Fruit fly (Drosophila melanogaster) ovary, adult (tissue): Measurements from ENCODE around the gene CG5149.

Source experiments
- CG17801 ChIP-seq: fragments of 200-800 bp; optimal IDR thresholded peaks from 2 replicates; lab custom pipeline; 2019; ENCODE audit warnings: missing biosample characterization, mild to moderate bottlenecking, missing genetic modification characterization, moderate library complexity; ENCODE audit not compliant: partially characterized antibody

Gene CG5149

DNA sequence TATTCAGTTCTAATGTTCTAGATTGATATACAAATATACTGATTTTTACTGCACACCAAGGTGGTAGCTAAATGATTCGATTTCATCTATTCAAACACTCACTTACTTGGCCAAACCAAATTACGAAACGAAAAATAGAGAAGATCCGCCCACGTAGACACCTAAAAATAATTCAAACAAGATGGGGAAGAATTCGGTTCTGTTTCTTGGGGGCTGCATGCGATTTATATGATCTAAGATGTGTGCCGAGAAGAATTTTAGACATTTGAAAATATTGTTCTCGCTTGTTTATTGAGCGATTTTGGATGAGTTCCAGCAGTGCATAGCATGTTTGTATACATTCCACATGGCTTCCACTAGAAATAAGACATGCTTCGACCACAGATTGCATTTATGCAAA lies 19.6 kb upstream of the CG5149 start:
- no peak for TF ChIP-seq CG17801

DNA sequence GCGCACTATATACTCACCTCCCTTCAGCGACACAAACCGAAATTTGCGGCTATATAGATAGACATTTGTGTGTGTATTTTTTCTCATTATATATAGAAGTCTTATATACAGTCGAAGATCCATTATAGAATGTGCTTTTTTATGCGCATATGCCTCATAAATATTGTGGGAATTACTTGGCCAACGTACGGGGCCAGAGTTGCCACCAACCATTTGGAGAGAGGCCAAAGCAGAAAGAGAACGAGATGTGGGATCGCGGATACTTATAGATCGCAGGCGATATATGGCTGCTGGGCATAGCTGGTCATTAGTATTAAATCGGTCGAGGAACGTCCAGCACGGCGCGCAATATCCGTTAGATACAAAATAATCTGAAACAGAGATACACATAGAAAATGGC lies 16.9 kb upstream of the CG5149 start, which contains the start of gene CG5177:
Gene CG5177 (plus strand): TSS at position 305 of the 400 bp plus-strand sequence.
- TF ChIP-seq CG17801 = no peak

DNA sequence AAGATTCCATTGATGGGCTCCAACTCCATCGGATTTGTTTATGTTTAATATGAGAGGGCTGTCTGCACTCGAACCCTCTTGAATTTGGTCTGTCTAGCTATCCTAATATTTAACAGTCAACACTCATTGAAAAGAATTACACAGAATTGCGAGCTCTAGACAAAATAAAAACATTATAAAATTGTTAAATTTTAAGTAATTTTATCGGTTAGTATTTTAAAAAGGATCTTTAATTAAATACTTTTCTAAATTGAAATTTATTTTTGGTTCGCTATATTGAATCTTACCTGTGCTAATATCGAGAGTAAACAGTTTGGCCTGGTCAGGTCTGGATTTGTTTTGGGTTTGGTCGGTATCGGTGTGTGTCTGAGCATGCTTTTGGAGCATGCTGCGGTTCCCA lies 13.6 kb upstream of the CG5149 start:
- no peak for TF ChIP-seq CG17801

- no peak for TF ChIP-seq CG17801
These were observed 13.0 kb upstream of the CG5149 start, which contains the start of gene CG5171 for dm6 chr2L:7401025-7401424. TSS of gene CG5171 (plus strand) at chr2L:7401335.

- no peak for TF ChIP-seq CG17801
These were observed 10.5 kb upstream of the CG5149 start, which contains the start of gene CG5160 for dm6 chr2L:7398528-7398927. TSS of gene CG5160 (minus strand) at chr2L:7398750.

DNA sequence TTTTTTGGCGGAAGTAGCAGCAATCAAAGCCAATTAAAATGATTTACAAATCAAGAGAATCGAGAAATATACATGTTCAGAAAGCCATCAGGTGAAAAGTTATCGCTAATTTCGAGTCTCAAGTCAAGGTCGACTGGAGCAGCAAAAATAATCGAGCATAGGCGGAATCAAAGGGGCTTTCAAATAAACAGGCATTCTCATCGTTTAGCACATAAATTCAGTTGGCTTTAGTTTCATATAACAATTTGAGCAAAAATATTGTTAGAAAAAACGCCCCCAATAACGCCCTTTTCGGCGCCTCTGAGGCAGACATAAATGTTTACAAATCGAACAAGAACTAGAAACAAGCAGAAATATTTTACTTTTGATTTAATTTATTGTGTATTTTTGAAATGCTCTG lies 9.7 kb upstream of the CG5149 start:
- no peak for TF ChIP-seq CG17801

DNA sequence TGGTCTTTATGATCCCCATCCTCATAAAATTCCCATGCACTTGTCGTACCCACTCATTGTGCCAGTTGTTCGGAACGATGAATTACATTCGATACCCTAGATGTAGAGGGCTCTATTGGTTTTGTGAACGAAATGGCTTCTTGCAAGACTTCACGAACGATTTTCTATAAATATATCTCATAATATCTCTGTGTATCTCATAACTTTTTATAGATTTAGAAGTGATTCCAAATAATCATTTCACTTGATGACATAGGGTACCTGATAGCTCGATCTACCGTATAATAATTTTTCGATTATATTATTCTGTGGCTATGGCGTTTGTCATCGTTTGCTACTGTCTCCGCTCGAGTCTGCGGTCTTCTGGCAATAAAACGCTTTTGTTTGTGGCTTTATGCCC lies 8.9 kb upstream of the CG5149 start:
- TF ChIP-seq CG17801 = no peak

DNA sequence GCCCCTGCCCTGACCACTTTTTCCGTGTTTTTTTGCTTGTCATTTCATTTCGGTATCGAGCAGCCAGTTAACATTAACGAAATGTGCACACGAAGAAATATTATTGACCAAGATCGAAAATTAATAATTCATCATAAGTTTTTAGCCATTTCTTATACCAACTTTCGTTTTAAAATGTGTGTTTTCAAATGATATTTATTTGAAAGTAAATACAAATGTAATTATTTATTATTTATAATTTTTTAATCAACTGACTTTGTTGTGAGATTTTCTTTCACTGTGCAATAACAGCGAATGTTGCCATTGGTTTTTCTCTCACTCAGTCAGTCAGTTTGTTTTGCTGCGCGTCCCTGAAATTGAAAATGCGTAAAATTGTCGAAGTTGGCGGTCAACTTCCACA lies 7.8 kb upstream of the CG5149 start:
- TF ChIP-seq CG17801 = peak; percentile 65

- peak; percentile 42 for TF ChIP-seq CG17801
These were observed 1.3 kb downstream of the CG5149 start for dm6 chr2L:7386555-7387420.

DNA sequence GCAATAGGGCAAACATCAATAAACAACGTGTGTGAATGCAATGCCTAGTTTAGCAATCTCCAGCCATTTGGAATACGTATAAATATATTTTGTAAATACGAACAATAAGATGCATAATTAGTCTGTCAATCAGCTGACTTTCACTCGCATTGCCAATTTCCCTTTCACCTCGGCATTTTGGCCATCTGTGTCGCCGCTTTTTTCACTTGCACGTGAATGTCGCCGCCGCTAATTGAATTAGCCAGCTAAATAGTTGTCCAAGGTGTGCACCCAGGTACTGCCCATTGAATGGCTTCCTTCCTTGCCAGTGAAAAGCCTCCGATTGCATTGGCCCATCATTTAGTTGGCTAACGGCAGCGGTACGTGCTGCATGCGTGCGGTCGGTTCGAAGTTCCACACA lies 10.7 kb downstream of the CG5149 start, which contains the start of gene ninaC:
Gene ninaC (plus strand): TSS at position 301 of the 400 bp plus-strand sequence.
- TF ChIP-seq CG17801 = no peak

DNA sequence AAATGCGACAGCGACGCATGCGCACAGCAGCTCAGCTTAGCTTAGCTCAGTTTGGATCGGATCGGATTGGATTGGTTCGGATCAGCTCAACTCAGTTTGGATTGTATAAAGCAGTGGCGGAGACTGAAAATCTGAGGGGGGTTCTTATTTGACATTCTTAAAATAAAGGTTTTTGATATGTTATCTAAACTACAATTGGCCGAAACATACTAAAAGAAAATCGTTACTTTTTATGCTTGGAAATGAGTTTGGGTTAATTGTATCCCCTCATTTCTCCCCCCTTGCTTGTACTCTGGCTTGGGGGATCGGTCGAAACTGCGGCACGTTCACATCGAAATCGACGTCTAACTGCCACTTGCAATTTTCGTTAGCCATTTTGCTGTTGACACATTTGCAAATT lies 11.9 kb downstream of the CG5149 start:
- TF ChIP-seq CG17801 = no peak

- no peak for TF ChIP-seq CG17801
These were observed 25.0 kb downstream of the CG5149 start, which contains the start of gene Wnt10 for dm6 chr2L:7363079-7363478. TSS of gene Wnt10 (plus strand) at chr2L:7363379.

dm6 chr2L:7358788-7359187 lies 29.3 kb downstream of the CG5149 start:
- no peak for TF ChIP-seq CG17801

- no peak for TF ChIP-seq CG17801
These were observed 30.0 kb downstream of the CG5149 start for dm6 chr2L:7358008-7358582.

- no peak for TF ChIP-seq CG17801
These were observed 35.3 kb downstream of the CG5149 start for dm6 chr2L:7352775-7353187.

dm6 chr2L:7340139-7340538 lies 47.9 kb downstream of the CG5149 start:
- TF ChIP-seq CG17801 = no peak

- TF ChIP-seq CG17801 = no peak
These were observed 48.5 kb downstream of the CG5149 start for dm6 chr2L:7339392-7340014.
